Worm (Caenorhabditis elegans): ENCODE measurements around the gene srx-46.

DNA sequence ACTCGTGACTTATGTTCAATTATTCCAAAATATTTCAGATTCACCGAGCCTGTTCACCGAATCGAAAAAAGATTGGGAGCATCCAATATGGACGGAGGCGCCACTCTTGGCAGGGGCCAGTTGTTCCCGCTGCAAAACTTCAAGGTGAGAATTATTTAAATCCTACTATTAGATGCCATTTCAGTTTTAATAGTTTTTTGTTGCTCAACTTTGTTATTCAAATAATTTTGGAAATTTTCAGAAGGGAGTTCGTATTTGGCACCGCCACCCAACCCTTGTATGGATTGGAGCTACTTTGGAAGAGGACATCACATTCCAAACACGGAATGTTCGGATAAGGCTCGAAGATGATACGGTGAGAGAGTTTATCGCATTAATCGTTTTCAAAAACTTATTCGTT, 33.1 kb downstream of the srx-46 start, which contains the start of gene hum-2:
- TF ChIP-seq cog-1 (tag; optimal IDR thresholded peaks at IDR 0.05): no peak
- TF ChIP-seq T22C8.4 (GFP tag; IDR thresholded peaks at IDR 0.05): no peak
- TF ChIP-seq flt-1 (GFP tag; IDR thresholded peaks at IDR 0.05): no peak
- TF ChIP-seq ztf-23 (GFP tag; IDR thresholded peaks at IDR 0.05): no peak
- no peak for TF ChIP-seq tab-1 (GFP tag; IDR thresholded peaks at IDR 0.05)
- no peak for TF ChIP-seq ref-1 (GFP tag; conservative IDR thresholded peaks at IDR 0.05)
- TF ChIP-seq ztf-29 (GFP tag; IDR thresholded peaks at IDR 0.05): no peak
- no peak for TF ChIP-seq klf-2 (GFP tag; conservative IDR thresholded peaks at IDR 0.05)

Data from whole organism, midembryonic.